Worm (Caenorhabditis elegans): Measurements from ENCODE around the gene frg-1.

frg-1 gene

DNA sequence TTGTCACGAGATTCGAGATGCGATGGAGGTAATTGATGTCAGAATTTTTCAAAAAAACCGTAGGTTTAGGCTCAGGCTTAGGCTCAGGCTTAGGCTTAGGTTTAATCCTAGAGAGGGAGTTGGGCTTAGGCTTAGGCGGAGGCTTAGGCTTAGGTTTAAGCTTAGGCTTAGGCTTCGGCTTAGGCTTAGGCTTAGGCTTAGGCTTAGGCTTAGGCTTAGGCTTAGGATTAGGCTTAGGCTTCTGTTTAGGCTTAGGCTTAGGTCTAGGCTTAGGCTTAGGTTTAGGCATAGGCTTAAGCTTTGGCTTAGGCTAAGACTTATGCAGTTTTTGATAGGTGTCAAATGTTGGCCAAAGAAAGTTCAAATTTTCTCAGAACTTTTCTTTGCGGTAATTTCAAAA, 25.4 kb downstream of the frg-1 start:
- TF ChIP-seq skn-1 (tag; optimal IDR thresholded peaks at IDR 0.05) (no peak), nhr-11 (tag; optimal IDR thresholded peaks at IDR 0.05) (no peak), nhr-71 (tag; optimal IDR thresholded peaks at IDR 0.05) (no peak), nhr-20 (tag; optimal IDR thresholded peaks at IDR 0.05) (no peak), elt-3 (tag; optimal IDR thresholded peaks at IDR 0.05) (no peak), nhr-237 (tag; optimal IDR thresholded peaks at IDR 0.05) (no peak), tlp-1 (tag; optimal IDR thresholded peaks at IDR 0.05) (no peak), fos-1 (tag; optimal IDR thresholded peaks at IDR 0.05) (no peak), ceh-82 (tag; optimal IDR thresholded peaks at IDR 0.05) (no peak), ceh-8 (GFP tag; optimal IDR thresholded peaks at IDR 0.05) (no peak), unc-86 (tag; optimal IDR thresholded peaks at IDR 0.05) (no peak), ztf-4 (tag; optimal IDR thresholded peaks at IDR 0.05) (no peak), dsc-1 (tag; optimal IDR thresholded peaks at IDR 0.05) (no peak), tbx-2 (tag; optimal IDR thresholded peaks at IDR 0.05) (no peak), rnt-1 (tag; optimal IDR thresholded peaks at IDR 0.05) (no peak), nhr-28 (tag; optimal IDR thresholded peaks at IDR 0.05) (no peak), hpl-2 (GFP tag; optimal IDR thresholded peaks at IDR 0.05) (no peak), mdl-1 (tag; optimal IDR thresholded peaks at IDR 0.05) (no peak), vab-15 (tag; optimal IDR thresholded peaks at IDR 0.05) (no peak), egl-27 (tag; optimal IDR thresholded peaks at IDR 0.05) (no peak)

DNA sequence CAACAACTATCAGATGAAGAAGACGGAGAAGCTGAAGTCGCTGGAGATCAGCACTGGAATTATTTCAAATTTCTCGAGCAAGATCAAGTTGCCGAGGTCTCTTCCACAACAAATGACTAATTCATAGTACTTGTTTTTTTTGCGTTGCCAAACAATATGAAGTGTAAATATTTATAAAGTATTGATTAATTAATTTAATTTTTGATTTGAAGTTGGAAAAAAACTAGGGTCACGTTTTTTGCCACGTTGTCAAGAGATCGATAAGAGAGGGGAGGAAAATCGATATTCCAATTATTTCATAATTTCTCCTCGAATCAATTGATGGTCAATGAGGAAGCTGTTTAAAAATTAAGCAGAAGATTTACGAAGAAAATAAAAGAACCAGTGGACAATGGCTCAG, 26.2 kb downstream of the frg-1 start, which contains the start of gene snf-7:
TSS of gene snf-7 (plus strand) at position 301 of the 400 bp plus-strand sequence.
- no peak for TF ChIP-seq unc-130 (tag; optimal IDR thresholded peaks at IDR 0.05)
- TF ChIP-seq F16B12.6 (tag; optimal IDR thresholded peaks at IDR 0.05) = no peak

DNA sequence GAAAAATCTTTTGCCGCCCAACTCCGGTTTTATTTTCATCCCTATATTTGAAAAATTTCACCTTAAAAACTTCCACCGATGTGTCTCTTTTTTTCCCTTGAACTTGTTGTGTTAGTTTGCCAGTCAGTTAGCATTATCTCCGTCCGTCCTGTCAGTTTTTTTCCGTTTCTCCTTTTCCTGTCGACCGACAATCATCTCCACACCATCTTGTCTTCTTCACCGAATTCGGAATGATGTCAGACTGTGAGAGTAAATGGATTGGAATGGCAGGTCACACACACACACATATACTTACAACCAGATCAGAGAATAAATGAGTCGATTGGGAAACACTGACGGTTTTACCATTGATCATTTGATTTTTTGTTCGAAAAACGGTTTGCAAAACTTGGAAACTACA, 33.0 kb downstream of the frg-1 start:
- TF ChIP-seq lin-15B (tag; optimal IDR thresholded peaks at IDR 0.05) (no peak), unc-130 (tag; optimal IDR thresholded peaks at IDR 0.05) (peak; percentile 35), snu-23 (GFP tag; optimal IDR thresholded peaks at IDR 0.05) (peak; percentile 65), sup-37 (GFP tag; optimal IDR thresholded peaks at IDR 0.05) (no peak), vab-15 (tag; optimal IDR thresholded peaks at IDR 0.05) (peak; percentile 31), nhr-90 (tag; optimal IDR thresholded peaks at IDR 0.05; ENCODE audit: poor library complexity) (peak; percentile 15), pag-3 (tag; optimal IDR thresholded peaks at IDR 0.05; ENCODE audit: borderline replicate concordance, insufficient read depth) (peak; percentile 34), sox-4 (tag; optimal IDR thresholded peaks at IDR 0.05) (no peak), mep-1 (tag; optimal IDR thresholded peaks at IDR 0.05) (peak; percentile 8), lin-35 (GFP tag; optimal IDR thresholded peaks at IDR 0.05) (peak in 1 of 2 experiments; percentile 24), pax-3 (tag; optimal IDR thresholded peaks at IDR 0.05) (no peak), fkh-8 (tag; optimal IDR thresholded peaks at IDR 0.05) (no peak), lsy-2 (tag; optimal IDR thresholded peaks at IDR 0.05) (peak in 1 of 2 experiments; percentile 49), nhr-85 (tag) (peak; percentile 76), nhr-84 (tag; optimal IDR thresholded peaks at IDR 0.05) (no peak), lin-14 (GFP tag; optimal IDR thresholded peaks at IDR 0.05) (peak; percentile 84), unc-86 (tag; optimal IDR thresholded peaks at IDR 0.05) (no peak), efl-1 (optimal IDR thresholded peaks at IDR 0.05) (no peak), efl-1 (GFP tag; optimal IDR thresholded peaks at IDR 0.05 in 1 of 2) (peak in 1 of 2 experiments; percentile 92), blmp-1 (tag; optimal IDR thresholded peaks at IDR 0.05) (peak; percentile 85), nhr-20 (tag; optimal IDR thresholded peaks at IDR 0.05) (peak; percentile 75), elt-3 (tag; optimal IDR thresholded peaks at IDR 0.05) (peak in 1 of 6 experiments; percentile 65)

DNA sequence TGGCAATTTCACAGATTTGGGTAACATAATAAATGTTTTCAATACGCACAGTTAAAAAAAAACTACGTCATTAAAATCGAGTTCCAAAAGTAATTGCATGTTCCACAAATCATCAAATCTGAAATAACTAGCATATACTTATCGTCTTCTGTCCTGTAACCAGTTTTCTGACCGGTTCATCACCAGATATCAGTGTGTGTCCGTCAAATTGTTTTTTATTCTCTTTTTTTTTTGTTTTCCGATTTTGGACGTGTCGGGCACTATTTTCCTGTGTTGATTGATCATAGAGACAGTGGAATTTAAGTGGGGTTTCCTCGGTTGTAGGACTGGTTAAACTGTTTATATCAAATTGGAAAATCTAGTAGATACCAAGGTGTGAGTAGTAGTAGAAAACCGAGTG, 35.0 kb downstream of the frg-1 start:
- TF ChIP-seq efl-3 (GFP tag; optimal IDR thresholded peaks at IDR 0.05) (no peak), unc-62 (GFP tag; optimal IDR thresholded peaks at IDR 0.05) (no peak), unc-130 (tag; optimal IDR thresholded peaks at IDR 0.05) (no peak), elt-3 (tag; optimal IDR thresholded peaks at IDR 0.05) (peak in 3 of 6 experiments; percentile 20 to 61 (median 22)), alr-1 (tag; optimal IDR thresholded peaks at IDR 0.05; ENCODE audit: borderline replicate concordance) (no peak), lin-14 (GFP tag; optimal IDR thresholded peaks at IDR 0.05) (peak; percentile 44), mdl-1 (tag; optimal IDR thresholded peaks at IDR 0.05) (no peak), skn-1 (tag; optimal IDR thresholded peaks at IDR 0.05) (no peak), C04F5.9 (tag; optimal IDR thresholded peaks at IDR 0.05) (no peak), fkh-4 (tag; optimal IDR thresholded peaks at IDR 0.05; ENCODE audit: borderline replicate concordance) (no peak), sox-4 (tag; optimal IDR thresholded peaks at IDR 0.05) (no peak), nhr-11 (tag; optimal IDR thresholded peaks at IDR 0.05) (no peak), aly-2 (tag; optimal IDR thresholded peaks at IDR 0.05) (no peak), isw-1 (GFP tag; IDR thresholded peaks at IDR 0.05) (no peak), pqm-1 (tag; optimal IDR thresholded peaks at IDR 0.05) (no peak), nhr-85 (tag) (peak; percentile 77), aha-1 (tag; optimal IDR thresholded peaks at IDR 0.05) (no peak), dpl-1 (GFP tag; optimal IDR thresholded peaks at IDR 0.05) (no peak)

All from whole organism, L1 larva.